Fruit fly (Drosophila melanogaster): ENCODE results near the gene tutl.
A peak's percentile ranks its signal among the peaks of the same experiment; 100 is the strongest.

tutl gene

DNA sequence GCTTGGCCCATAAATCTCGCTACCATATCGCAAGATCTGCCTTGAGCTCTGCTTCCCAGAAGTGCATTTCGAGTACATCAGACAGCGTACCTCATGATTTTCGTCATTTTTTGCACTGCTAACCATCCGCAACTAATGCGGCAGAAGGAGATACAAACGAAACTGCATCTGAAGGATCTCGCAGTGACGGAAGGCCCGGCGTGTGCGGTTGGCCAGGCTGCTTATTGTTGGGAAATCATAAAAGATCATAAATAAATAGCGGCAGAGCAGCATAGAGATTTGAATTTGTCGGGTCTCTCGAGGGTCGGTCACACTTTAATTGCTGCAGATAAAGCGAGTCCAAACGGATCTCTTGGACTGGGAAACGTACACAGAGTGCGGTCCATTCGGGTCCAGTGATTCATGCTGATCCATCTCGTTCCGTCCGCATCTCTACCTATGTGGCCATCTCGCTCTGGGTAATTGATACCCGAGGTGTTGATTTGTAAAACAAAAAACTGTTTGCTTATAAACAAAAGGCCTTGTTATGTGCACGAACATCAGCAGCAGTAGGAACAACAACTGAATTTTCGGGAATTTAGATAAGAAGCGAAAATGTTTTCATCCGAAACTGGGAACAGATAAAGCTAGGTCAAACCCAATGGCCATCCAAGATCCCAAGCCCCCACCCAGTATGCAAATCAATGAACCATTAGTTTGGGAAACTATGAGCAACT lies 85.8 kb downstream of the tutl start:
- TF ChIP-seq CG17806 (tag; optimal IDR thresholded peaks at IDR 0.05), result no peak
- no peak for TF ChIP-seq CG15710 (tag; optimal IDR thresholded peaks at IDR 0.05)

DNA sequence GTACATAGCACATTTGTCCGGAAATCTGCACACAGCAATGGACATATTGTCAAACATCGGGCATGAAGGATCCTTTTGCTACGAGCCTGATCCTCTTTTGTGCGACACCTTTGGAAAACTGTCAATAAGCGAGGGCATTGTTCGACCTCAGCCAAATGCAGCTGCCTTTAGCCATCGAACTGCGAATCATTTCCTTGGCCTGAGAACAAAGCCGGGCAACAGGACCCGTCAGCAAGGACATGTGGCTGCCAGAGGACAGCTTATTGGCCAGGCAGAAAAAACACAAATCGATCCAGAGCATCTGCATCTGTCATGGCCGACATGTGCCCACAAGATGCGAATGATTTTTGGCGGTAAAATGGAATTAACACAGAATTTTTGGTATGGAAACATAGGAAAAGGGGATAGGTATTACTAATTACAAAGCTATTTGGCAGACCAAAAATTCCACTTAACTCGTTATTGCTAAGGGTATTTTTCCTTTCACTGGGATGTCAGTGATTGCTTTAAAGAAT lies 87.1 kb downstream of the tutl start:
- no peak for TF ChIP-seq CG4496 (GFP tag; IDR thresholded peaks at IDR 0.05)
- TF ChIP-seq CG32121 (GFP tag; IDR thresholded peaks at IDR 0.05), result no peak
- no peak for TF ChIP-seq CG8301 (tag; optimal IDR thresholded peaks at IDR 0.05)
- TF ChIP-seq CG34367 (tag; optimal IDR thresholded peaks at IDR 0.05), result no peak
- no peak for TF ChIP-seq CG15710 (tag; optimal IDR thresholded peaks at IDR 0.05)
- TF ChIP-seq Snoo (tag; optimal IDR thresholded peaks at IDR 0.05), result no peak
- TF ChIP-seq CG9948 (tag; optimal IDR thresholded peaks at IDR 0.05), result no peak
- TF ChIP-seq CG12605 (GFP tag; IDR thresholded peaks at IDR 0.05), result no peak
- TF ChIP-seq CG17806 (tag; optimal IDR thresholded peaks at IDR 0.05), result no peak
- TF ChIP-seq fd96Ca (GFP tag; IDR thresholded peaks at IDR 0.05), result no peak
- no peak for TF ChIP-seq EcR (GFP tag; optimal IDR thresholded peaks at IDR 0.05)
- no peak for TF ChIP-seq D1 (tag; optimal IDR thresholded peaks at IDR 0.05)

DNA sequence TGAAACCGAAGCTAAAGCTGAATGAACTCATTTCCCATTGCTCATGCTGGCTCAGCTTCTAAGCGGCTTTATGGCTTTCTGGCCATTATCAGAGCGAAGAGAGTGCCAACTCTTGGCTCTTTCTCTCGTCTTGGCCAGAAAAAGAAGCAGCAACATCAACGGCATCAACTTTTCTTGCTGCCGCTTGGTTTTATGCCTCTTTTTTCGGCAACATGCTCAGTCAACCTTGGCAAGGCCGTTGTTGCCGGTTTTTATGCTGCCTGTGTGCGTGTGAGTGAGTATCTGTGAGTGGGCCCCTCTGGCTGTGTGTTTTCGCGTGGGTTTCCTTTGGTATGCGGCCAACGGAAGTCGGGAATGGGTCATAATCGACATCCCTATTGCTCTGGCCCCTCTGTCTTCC lies 87.6 kb downstream of the tutl start:
- TF ChIP-seq CG8159 (tag; optimal IDR thresholded peaks at IDR 0.05), result no peak
- no peak for TF ChIP-seq CG4496 (GFP tag; IDR thresholded peaks at IDR 0.05)
- no peak for TF ChIP-seq CG12605 (GFP tag; IDR thresholded peaks at IDR 0.05)
- no peak for TF ChIP-seq D1 (tag; optimal IDR thresholded peaks at IDR 0.05)
- TF ChIP-seq EcR (GFP tag; optimal IDR thresholded peaks at IDR 0.05), result peak; percentile 76

DNA sequence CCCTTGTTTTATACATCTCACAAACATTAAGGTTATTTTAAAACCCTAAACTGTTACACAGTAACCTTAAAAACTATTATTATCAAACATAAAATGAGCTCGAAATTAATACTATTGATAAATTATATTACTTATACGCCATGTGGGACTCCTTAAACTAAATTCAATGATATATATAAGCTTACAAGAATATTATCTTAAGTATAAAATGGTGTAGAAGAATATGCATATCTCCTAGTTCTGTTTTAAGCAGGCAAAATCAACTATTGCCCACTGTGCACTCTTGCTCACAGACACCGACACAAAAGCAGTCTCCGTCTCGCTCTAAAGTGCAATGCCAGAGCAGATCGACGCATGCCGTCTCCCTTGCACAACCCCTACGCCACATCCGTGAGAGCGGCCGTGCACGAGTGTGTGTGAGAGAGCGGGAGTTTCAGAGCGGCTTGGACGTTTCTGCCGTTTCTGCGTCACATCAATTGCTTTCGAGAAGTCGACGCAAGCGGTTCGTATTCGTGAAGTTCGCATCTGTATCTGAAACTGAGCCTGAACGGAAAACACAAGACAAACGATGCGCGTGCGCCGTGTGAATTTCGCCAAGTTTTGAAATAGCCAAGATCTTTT lies 88.7 kb downstream of the tutl start:
- TF ChIP-seq CG34367 (tag; optimal IDR thresholded peaks at IDR 0.05) (peak; percentile 15), Snoo (tag; optimal IDR thresholded peaks at IDR 0.05) (peak; percentile 59), CG9948 (tag; optimal IDR thresholded peaks at IDR 0.05) (peak; percentile 47), CG15710 (tag; optimal IDR thresholded peaks at IDR 0.05) (peak; percentile 60), CG8159 (tag; optimal IDR thresholded peaks at IDR 0.05) (peak; percentile 66), CG4496 (GFP tag; IDR thresholded peaks at IDR 0.05) (peak; percentile 71; the same call in 2 of the 3 replicates), rn (GFP tag; IDR thresholded peaks at IDR 0.05) (no peak), CG17806 (tag; optimal IDR thresholded peaks at IDR 0.05) (peak; percentile 21), Pif1B (GFP tag; optimal IDR thresholded peaks at IDR 0.05) (peak; percentile 62), EcR (GFP tag; optimal IDR thresholded peaks at IDR 0.05) (peak; percentile 76), gl (tag; optimal IDR thresholded peaks at IDR 0.05) (peak; percentile 38), CG13204 (GFP tag; optimal IDR thresholded peaks at IDR 0.05) (peak; percentile 89), Pif1A (GFP tag; optimal IDR thresholded peaks at IDR 0.05) (peak; percentile 55), CG32121 (GFP tag; IDR thresholded peaks at IDR 0.05) (peak; percentile 32; the same call in 1 of the 2 replicates), D1 (tag; optimal IDR thresholded peaks at IDR 0.05) (peak; percentile 26), CG12605 (GFP tag; IDR thresholded peaks at IDR 0.05) (0 out of 2 replicates have a peak, but pooled peaks have one; percentile 29), CG8301 (tag; optimal IDR thresholded peaks at IDR 0.05) (peak; percentile 14), fd96Ca (GFP tag; IDR thresholded peaks at IDR 0.05) (peak; percentile 63; the same call in 2 of the 3 replicates), Ets98B (GFP tag; IDR thresholded peaks at IDR 0.05) (peak; percentile 67), CG10348 (GFP tag; IDR thresholded peaks at IDR 0.05) (no peak), CG14655 (GFP tag; optimal IDR thresholded peaks at IDR 0.05) (peak; percentile 41)

DNA sequence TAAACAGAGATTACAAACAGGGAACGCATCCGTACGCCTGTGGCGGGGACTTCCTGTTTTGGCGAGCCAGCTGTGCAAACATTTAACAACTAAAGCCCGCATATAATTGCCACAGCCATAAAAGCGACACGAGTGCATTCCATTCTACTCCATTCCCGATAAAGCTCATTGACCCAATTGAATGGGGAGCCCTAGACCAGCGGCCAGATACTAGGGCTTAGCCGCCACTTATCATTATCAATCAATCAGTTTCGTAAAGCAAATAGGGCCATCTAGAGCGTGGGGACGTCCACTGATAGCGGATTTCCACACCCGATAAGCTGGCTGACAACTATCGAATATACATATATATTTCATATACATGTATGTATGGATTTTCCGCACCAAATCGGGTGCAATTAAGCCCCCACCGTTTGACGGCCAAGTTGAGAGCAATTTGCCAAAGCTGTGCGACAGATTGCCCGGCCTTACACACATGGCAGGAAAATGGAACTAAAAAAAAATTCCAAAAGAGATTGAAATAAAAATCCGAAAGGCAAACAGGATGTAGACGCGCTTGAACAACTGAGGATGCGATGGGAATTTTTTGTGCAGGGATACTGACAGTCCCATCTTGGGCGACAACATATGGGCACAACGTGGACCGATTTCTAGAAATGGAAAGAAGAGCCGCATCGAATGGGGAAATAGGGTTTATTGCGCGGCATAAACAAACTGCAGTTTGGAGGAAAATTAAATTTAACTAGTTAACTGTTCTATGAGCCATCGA lies 90.0 kb downstream of the tutl start:
- TF ChIP-seq CG15710 (tag; optimal IDR thresholded peaks at IDR 0.05), result no peak
- peak; percentile 33 for TF ChIP-seq EcR (GFP tag; optimal IDR thresholded peaks at IDR 0.05)
- no peak for TF ChIP-seq CG9948 (tag; optimal IDR thresholded peaks at IDR 0.05)

Data from whole organism, pupa.